Fruit fly (Drosophila melanogaster) whole organism, embryonic: ENCODE measurements around the gene CG7379.

Experiments
- CG1024 ChIP-seq: fragments of 200-800 bp; sonication (Bioruptor generic); IDR thresholded peaks from 2 replicates; pipeline ENCODE4 v1.3.6; 2022; ENCODE audit warnings: missing biosample characterization, missing genetic modification characterization
- CG12104 ChIP-seq: fragments of 200-800 bp; sonication (Bioruptor generic); optimal IDR thresholded peaks from 3 replicates; lab custom pipeline; 2016; ENCODE audit warnings: missing biosample characterization, missing genetic modification characterization
- CG12155 ChIP-seq: fragments of 200-800 bp; sonication (Bioruptor generic); optimal IDR thresholded peaks from 3 replicates; lab custom pipeline; 2016; ENCODE audit warnings: missing biosample characterization, missing genetic modification characterization
- CG13624 ChIP-seq: fragments of 200-800 bp; sonication (Bioruptor generic); optimal IDR thresholded peaks from 2 replicates; lab custom pipeline; 2016; ENCODE audit warnings: missing biosample characterization, missing genetic modification characterization
- CG14441 ChIP-seq: fragments of 200-800 bp; sonication (Bioruptor generic); IDR thresholded peaks from 2 replicates; pipeline ENCODE4 v1.3.6; 2022; ENCODE audit warnings: missing biosample characterization, missing genetic modification characterization
- CG17385 ChIP-seq: fragments of 200-800 bp; sonication (Bioruptor generic); optimal IDR thresholded peaks from 3 replicates; lab custom pipeline; 2018; ENCODE audit warnings: missing biosample characterization, mild to moderate bottlenecking, missing genetic modification characterization
- CG17612 ChIP-seq: fragments of 200-800 bp; sonication (Bioruptor generic); IDR thresholded peaks from 2 replicates; pipeline ENCODE4 v1.3.6; 2022; ENCODE audit warnings: missing biosample characterization, missing genetic modification characterization
- CG17829 ChIP-seq: fragments of 200-800 bp; optimal IDR thresholded peaks from 2 replicates; lab custom pipeline; 2019; ENCODE audit warnings: missing biosample characterization, mild to moderate bottlenecking, missing genetic modification characterization, moderate library complexity
- CG30431 ChIP-seq: fragments of 200-800 bp; sonication (Bioruptor generic); optimal IDR thresholded peaks from 2 replicates; lab custom pipeline; 2017; ENCODE audit warnings: missing biosample characterization, missing genetic modification characterization
- CG3726 ChIP-seq: fragments of 200-800 bp; sonication (Bioruptor generic); IDR thresholded peaks from 3 replicates; pipeline ENCODE4, ENCODE4 v1.3.6; 2022; ENCODE audit warnings: missing biosample characterization, missing genetic modification characterization
- CG4404 ChIP-seq: fragments of 200-800 bp; sonication (Bioruptor generic); IDR thresholded peaks from 2 replicates; pipeline ENCODE4 v1.3.6; 2022; ENCODE audit warnings: missing biosample characterization, missing genetic modification characterization
- CG5245 ChIP-seq: fragments of 200-800 bp; sonication (Bioruptor generic); optimal IDR thresholded peaks from 3 replicates; lab custom pipeline; 2016; ENCODE audit warnings: missing biosample characterization, missing genetic modification characterization
- CG5953 ChIP-seq: fragments of 200-800 bp; sonication (Bioruptor generic); IDR thresholded peaks from 2 replicates; pipeline ENCODE4 v1.3.6; 2022; ENCODE audit warnings: missing biosample characterization, missing genetic modification characterization
- CG6175 ChIP-seq: fragments of 200-800 bp; sonication (Bioruptor generic); IDR thresholded peaks from 3 replicates; pipeline ENCODE4 v1.3.6; 2022; ENCODE audit warnings: missing biosample characterization, missing genetic modification characterization
- CG7839 ChIP-seq: fragments of 200-800 bp; sonication (Bioruptor generic); optimal IDR thresholded peaks from 3 replicates; lab custom pipeline; 2018; ENCODE audit warnings: missing biosample characterization, mild to moderate bottlenecking, missing genetic modification characterization, moderate library complexity
- CG8089 ChIP-seq: fragments of 200-800 bp; sonication (Bioruptor generic); optimal IDR thresholded peaks from 3 replicates; lab custom pipeline; 2016; ENCODE audit warnings: missing biosample characterization, missing genetic modification characterization
- CG8765 ChIP-seq: fragments of 200-800 bp; sonication (Bioruptor generic); IDR thresholded peaks from 2 replicates; pipeline ENCODE4 v1.3.6; 2022; ENCODE audit warnings: missing biosample characterization, missing genetic modification characterization
- CG9797 ChIP-seq: fragments of 200-800 bp; sonication (Bioruptor generic); optimal IDR thresholded peaks from 3 replicates; lab custom pipeline; 2018; ENCODE audit warnings: missing biosample characterization, mild to moderate bottlenecking, missing genetic modification characterization
- Chrac-16 ChIP-seq: fragments of 200-800 bp; sonication (Bioruptor generic); optimal IDR thresholded peaks from 3 replicates; lab custom pipeline; 2016; ENCODE audit warnings: missing biosample characterization, missing genetic modification characterization
- D19A ChIP-seq: fragments of 200-800 bp; optimal IDR thresholded peaks from 3 replicates; lab custom pipeline; 2019; ENCODE audit warnings: missing biosample characterization, mild to moderate bottlenecking, missing genetic modification characterization, moderate library complexity
- Dek ChIP-seq: fragments of 200-800 bp; sonication (Bioruptor generic); optimal IDR thresholded peaks from 3 replicates; lab custom pipeline; 2019; ENCODE audit warnings: missing biosample characterization, mild to moderate bottlenecking, missing genetic modification characterization, moderate library complexity
- Gug ChIP-seq: fragments of 200-800 bp; sonication (Bioruptor generic); IDR thresholded peaks from 4 replicates; pipeline ENCODE4 v1.3.6; 2022; ENCODE audit warnings: missing biosample characterization, missing genetic modification characterization
- Myb ChIP-seq: fragments of 200-800 bp; sonication (Bioruptor generic); optimal IDR thresholded peaks from 2 replicates; lab custom pipeline; 2016; ENCODE audit warnings: missing biosample characterization, missing genetic modification characterization
- NK7.1 ChIP-seq: fragments of 200-800 bp; sonication (Bioruptor generic); optimal IDR thresholded peaks from 3 replicates; lab custom pipeline; 2016; ENCODE audit warnings: missing biosample characterization, missing genetic modification characterization
- Pdp1 ChIP-seq, 2 experiments: fragments of 200-800 bp; sonication (Bioruptor generic); optimal IDR thresholded peaks; 3 replicates each; lab custom pipeline; 2016; ENCODE audit warnings: missing biosample characterization in 2 of 2, missing genetic modification characterization in 2 of 2, mild to moderate bottlenecking in 1 of 2, moderate library complexity in 1 of 2
- Rx ChIP-seq: fragments of 200-800 bp; sonication (Bioruptor generic); IDR thresholded peaks from 2 replicates; pipeline ENCODE4 v1.3.6; 2022; ENCODE audit warnings: missing biosample characterization, missing genetic modification characterization
- Sin3A ChIP-seq: fragments of >200 bp; optimal IDR thresholded peaks from 2 replicates; lab custom pipeline; 2018
- Tbp ChIP-seq: fragments of >200 bp; optimal IDR thresholded peaks from 2 replicates; lab custom pipeline; 2018; ENCODE audit warnings: missing biosample characterization, missing genetic modification characterization
- ab ChIP-seq: fragments of 200-800 bp; sonication (Bioruptor generic); optimal IDR thresholded peaks from 2 replicates; lab custom pipeline; 2016; ENCODE audit warnings: missing biosample characterization, missing genetic modification characterization
- abd-A ChIP-seq: fragments of 200-800 bp; sonication (Bioruptor generic); optimal IDR thresholded peaks from 3 replicates; lab custom pipeline; 2019; ENCODE audit warnings: missing biosample characterization, mild to moderate bottlenecking, missing genetic modification characterization, moderate library complexity
- bbx ChIP-seq: fragments of 200-800 bp; sonication (Bioruptor generic); IDR thresholded peaks from 2 replicates; pipeline ENCODE4 v1.3.6; 2022; ENCODE audit warnings: missing biosample characterization, missing genetic modification characterization; ENCODE audit not compliant: partially characterized antibody
- cg ChIP-seq: fragments of 200-800 bp; sonication (Bioruptor generic); optimal IDR thresholded peaks from 3 replicates; lab custom pipeline; 2019; ENCODE audit warnings: missing biosample characterization, mild to moderate bottlenecking, missing genetic modification characterization, moderate library complexity
- dimm ChIP-seq: fragments of 200-800 bp; sonication (Bioruptor generic); IDR thresholded peaks from 2 replicates; pipeline ENCODE4 v1.3.6; 2022; ENCODE audit warnings: missing biosample characterization, missing genetic modification characterization
- disco-r ChIP-seq: fragments of 200-800 bp; sonication (Bioruptor generic); optimal IDR thresholded peaks from 2 replicates; lab custom pipeline; 2016; ENCODE audit warnings: missing biosample characterization, missing genetic modification characterization
- dmrt11E ChIP-seq: fragments of 200-800 bp; sonication (Bioruptor generic); optimal IDR thresholded peaks from 3 replicates; lab custom pipeline; 2018; ENCODE audit warnings: missing biosample characterization, mild to moderate bottlenecking, missing genetic modification characterization, moderate library complexity
- fu2 ChIP-seq: fragments of 200-800 bp; sonication (Bioruptor generic); optimal IDR thresholded peaks from 2 replicates; lab custom pipeline; 2016; ENCODE audit warnings: missing biosample characterization, missing genetic modification characterization
- gcm2 ChIP-seq: fragments of 200-800 bp; sonication (Bioruptor generic); optimal IDR thresholded peaks from 2 replicates; lab custom pipeline; 2016; ENCODE audit warnings: missing biosample characterization, missing genetic modification characterization
- gro ChIP-seq: fragments of 200-800 bp; sonication (Bioruptor generic); optimal IDR thresholded peaks from 2 replicates; lab custom pipeline; 2016; ENCODE audit warnings: missing biosample characterization, missing genetic modification characterization
- knrl ChIP-seq: fragments of 200-800 bp; sonication (Bioruptor generic); IDR thresholded peaks from 3 replicates; pipeline ENCODE4 v1.3.6; 2022; ENCODE audit warnings: missing biosample characterization, missing genetic modification characterization; ENCODE audit not compliant: partially characterized antibody
- peb ChIP-seq: fragments of 200-800 bp; sonication (Bioruptor generic); IDR thresholded peaks from 2 replicates; pipeline ENCODE4 v1.3.6; 2022; ENCODE audit warnings: missing biosample characterization, missing genetic modification characterization
- phol ChIP-seq: fragments of 200-800 bp; sonication (Bioruptor generic); optimal IDR thresholded peaks from 3 replicates; lab custom pipeline; 2018; ENCODE audit warnings: missing biosample characterization, mild to moderate bottlenecking, missing genetic modification characterization, moderate library complexity
- pum ChIP-seq: fragments of 200-800 bp; sonication (Bioruptor generic); optimal IDR thresholded peaks from 2 replicates; lab custom pipeline; 2016; ENCODE audit warnings: missing biosample characterization, missing genetic modification characterization
- ranshi ChIP-seq: fragments of 200-800 bp; sonication (Bioruptor generic); IDR thresholded peaks from 2 replicates; pipeline ENCODE4 v1.3.6; 2022; ENCODE audit warnings: missing biosample characterization, missing genetic modification characterization
- sd ChIP-seq: fragments of 200-800 bp; sonication (Bioruptor generic); optimal IDR thresholded peaks from 3 replicates; lab custom pipeline; 2018; ENCODE audit warnings: missing biosample characterization, mild to moderate bottlenecking, missing genetic modification characterization, moderate library complexity
- sim ChIP-seq: fragments of 200-800 bp; sonication (Bioruptor generic); IDR thresholded peaks from 2 replicates; pipeline ENCODE4 v1.3.6; 2022; ENCODE audit warnings: missing biosample characterization, missing genetic modification characterization
- slou ChIP-seq: fragments of 200-800 bp; sonication (Bioruptor generic); optimal IDR thresholded peaks from 3 replicates; lab custom pipeline; 2016; ENCODE audit warnings: missing biosample characterization, missing genetic modification characterization
- sug ChIP-seq: fragments of 200-800 bp; optimal IDR thresholded peaks from 2 replicates; lab custom pipeline; 2019; ENCODE audit warnings: missing biosample characterization, mild to moderate bottlenecking, missing genetic modification characterization, moderate library complexity
- tap ChIP-seq: fragments of 200-800 bp; optimal IDR thresholded peaks from 3 replicates; lab custom pipeline; 2019; ENCODE audit warnings: missing biosample characterization, mild to moderate bottlenecking, missing genetic modification characterization, moderate library complexity
- tna ChIP-seq: fragments of 200-800 bp; sonication (Bioruptor generic); IDR thresholded peaks from 2 replicates; pipeline ENCODE4 v1.3.6; 2022; ENCODE audit warnings: missing biosample characterization, missing genetic modification characterization; ENCODE audit not compliant: partially characterized antibody
- tup ChIP-seq: fragments of 200-800 bp; sonication (Bioruptor generic); optimal IDR thresholded peaks from 2 replicates; lab custom pipeline; 2016; ENCODE audit warnings: missing biosample characterization, mild to moderate bottlenecking, missing genetic modification characterization, moderate library complexity
- twi ChIP-seq: fragments of 200-800 bp; optimal IDR thresholded peaks from 2 replicates; lab custom pipeline; 2019; ENCODE audit warnings: missing biosample characterization, mild to moderate bottlenecking, missing genetic modification characterization, moderate library complexity
- vfl ChIP-seq: fragments of 200-800 bp; sonication (Bioruptor generic); optimal IDR thresholded peaks from 2 replicates; lab custom pipeline; 2016; ENCODE audit warnings: missing biosample characterization, missing genetic modification characterization

CG7379 gene

DNA sequence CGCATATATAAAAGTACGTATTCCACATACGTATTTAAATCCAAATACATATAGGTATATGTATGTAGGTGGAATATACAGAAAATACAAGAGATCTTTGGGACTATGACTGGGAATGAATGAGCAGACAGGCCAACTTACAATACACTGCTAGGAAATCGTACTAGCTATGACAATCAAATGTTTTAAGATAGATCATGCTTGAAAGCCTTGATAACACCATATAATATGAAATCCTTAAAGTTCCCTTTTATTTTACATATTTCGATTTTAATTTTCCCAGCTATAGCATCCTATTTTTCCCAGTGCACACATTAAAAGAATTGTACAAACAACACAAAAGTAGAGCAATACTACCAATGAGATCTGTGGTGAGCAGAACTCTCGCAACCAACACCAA lies 16.7 kb downstream of the CG7379 start (continued):
- TF ChIP-seq pum, result peak; percentile 70
- peak; percentile 69; the same call in 3 of the 4 replicates for TF ChIP-seq Gug (GFP tag; lab: Robert Waterston, UW)
- peak; percentile 50 for TF ChIP-seq CG12104 (GFP tag; lab: Kevin White, UChicago)
- peak; percentile 86 for TF ChIP-seq tap
- TF ChIP-seq CG14441, result peak; percentile 89
- TF ChIP-seq CG17612 (GFP tag; lab: Robert Waterston, UW), result peak; percentile 67
- peak; percentile 88 for TF ChIP-seq ranshi (GFP tag; lab: Robert Waterston, UW)
- TF ChIP-seq CG8765 (GFP tag; lab: Robert Waterston, UW), result no peak
- TF ChIP-seq CG12155 (GFP tag; lab: Kevin White, UChicago), result peak; percentile 47
- peak; percentile 67 for TF ChIP-seq D19A (tag; lab: Kevin White, UChicago)
- TF ChIP-seq knrl, result no peak
- TF ChIP-seq slou, result peak; percentile 67
- TF ChIP-seq gro (GFP tag; lab: Kevin White, UChicago), result peak; percentile 85
- peak; percentile 92 for TF ChIP-seq CG13624
- peak; percentile 84 for TF ChIP-seq CG5953 (GFP tag; lab: Robert Waterston, UW)
- TF ChIP-seq CG17385 (GFP tag; lab: Kevin White, UChicago), result peak; percentile 74
- TF ChIP-seq CG7839 (tag; lab: Kevin White, UChicago), result peak; percentile 90
- TF ChIP-seq ab (GFP tag; lab: Kevin White, UChicago), result no peak
- peak; percentile 77 for TF ChIP-seq Rx (GFP tag; lab: Robert Waterston, UW)
- TF ChIP-seq twi (tag; lab: Kevin White, UChicago), result peak; percentile 53
- TF ChIP-seq CG8089 (GFP tag; lab: Kevin White, UChicago), result peak; percentile 40
- TF ChIP-seq disco-r (GFP tag; lab: Kevin White, UChicago), result peak; percentile 74
- TF ChIP-seq sd, result peak; percentile 52
- TF ChIP-seq sim (GFP tag; lab: Robert Waterston, UW), result 0 out of 2 replicates have a peak, but pooled peaks have one; percentile 23
- TF ChIP-seq abd-A (tag; lab: Kevin White, UChicago), result peak; percentile 38
- TF ChIP-seq CG30431 (GFP tag; lab: Kevin White, UChicago), result peak; percentile 35
- TF ChIP-seq phol, result peak; percentile 82
- TF ChIP-seq CG3726 (GFP tag; lab: Robert Waterston, UW), result peak; percentile 73; the same call in 2 of the 3 replicates
- peak; percentile 77 for TF ChIP-seq peb (GFP tag; lab: Robert Waterston, UW)
- TF ChIP-seq Myb (GFP tag; lab: Kevin White, UChicago), result peak; percentile 62
- peak; percentile 66 for TF ChIP-seq CG1024 (GFP tag; lab: Robert Waterston, UW)
- TF ChIP-seq tna (GFP tag; lab: Robert Waterston, UW), result no peak
- TF ChIP-seq tup (GFP tag; lab: Kevin White, UChicago), result peak; percentile 34
- TF ChIP-seq sug (tag; lab: Kevin White, UChicago), result peak; percentile 85
- peak; percentile 68; the same call in 2 of the 3 replicates for TF ChIP-seq CG6175 (GFP tag; lab: Robert Waterston, UW)
- TF ChIP-seq cg (GFP tag; lab: Kevin White, UChicago), result peak; percentile 40
- TF ChIP-seq dmrt11E (tag; lab: Kevin White, UChicago), result no peak
- TF ChIP-seq dimm (GFP tag; lab: Robert Waterston, UW), result 0 out of 2 replicates have a peak, but pooled peaks have one; percentile 23
- TF ChIP-seq CG4404, result peak; percentile 68; the same call in 1 of the 2 replicates
- TF ChIP-seq Sin3A (lab: Kevin White, UChicago), result no peak
- TF ChIP-seq fu2 (GFP tag; lab: Kevin White, UChicago), result peak; percentile 48
- peak; percentile 81 to 83 for TF ChIP-seq Pdp1 (GFP tag; optimal IDR thresholded peaks at IDR 0.05; lab: Kevin White, UChicago)
- TF ChIP-seq Dek (tag; lab: Kevin White, UChicago), result peak; percentile 87
- TF ChIP-seq NK7.1 (GFP tag; lab: Kevin White, UChicago), result peak; percentile 80
- TF ChIP-seq Chrac-16, result peak; percentile 49
- TF ChIP-seq Tbp, result no peak
- TF ChIP-seq CG9797, result no peak
- TF ChIP-seq CG17829 (tag; lab: Kevin White, UChicago), result peak; percentile 85
- peak; percentile 43 for TF ChIP-seq vfl (GFP tag; lab: Kevin White, UChicago)
- TF ChIP-seq bbx (GFP tag; lab: Robert Waterston, UW), result no peak
- peak; percentile 11 for TF ChIP-seq gcm2 (GFP tag; lab: Kevin White, UChicago)
- TF ChIP-seq CG5245 (GFP tag; lab: Kevin White, UChicago), result peak; percentile 25
